Fruit fly (Drosophila melanogaster) whole organism, adult: ENCODE measurements around the gene CG1572.

Experiments used
- CG11617 ChIP-seq: fragments of 200-800 bp; sonication (Bioruptor generic); optimal IDR thresholded peaks from 2 replicates; lab custom pipeline; 2017; ENCODE audit warnings: mild to moderate bottlenecking, missing biosample characterization, missing genetic modification reagents, missing genetic modification characterization
- CG12768 ChIP-seq: fragments of 200-800 bp; sonication (Bioruptor generic); optimal IDR thresholded peaks from 2 replicates; lab custom pipeline; 2017; ENCODE audit warnings: missing biosample characterization, missing genetic modification characterization, mild to moderate bottlenecking, moderate library complexity, missing genetic modification reagents
- CG7045 ChIP-seq: fragments of 200-800 bp; sonication (Bioruptor generic); optimal IDR thresholded peaks from 2 replicates; lab custom pipeline; 2017; ENCODE audit warnings: missing biosample characterization, mild to moderate bottlenecking, missing genetic modification characterization
- CG7101 ChIP-seq: fragments of 200-800 bp; sonication (Bioruptor generic); optimal IDR thresholded peaks from 2 replicates; lab custom pipeline; 2018; ENCODE audit warnings: missing biosample characterization, mild to moderate bottlenecking, missing genetic modification characterization, moderate library complexity
- Clk ChIP-seq: fragments of 200-800 bp; sonication (Bioruptor generic); optimal IDR thresholded peaks from 2 replicates; lab custom pipeline; 2017; ENCODE audit warnings: missing biosample characterization, missing genetic modification characterization
- Crg-1 ChIP-seq: fragments of 200-800 bp; sonication (Bioruptor generic); optimal IDR thresholded peaks from 2 replicates; lab custom pipeline; 2016; ENCODE audit warnings: missing biosample characterization, missing genetic modification characterization
- Hr96 ChIP-seq: fragments of 200-800 bp; sonication (Bioruptor generic); optimal IDR thresholded peaks from 2 replicates; lab custom pipeline; 2016; ENCODE audit warnings: missing biosample characterization, missing genetic modification characterization
- cic ChIP-seq: fragments of 200-800 bp; sonication (Bioruptor generic); optimal IDR thresholded peaks from 2 replicates; lab custom pipeline; 2017; ENCODE audit warnings: missing biosample characterization, mild to moderate bottlenecking, missing genetic modification characterization, moderate library complexity
- cnc ChIP-seq, 2 experiments: fragments of >200 bp; optimal IDR thresholded peaks; 2 replicates each; lab custom pipeline; 2017
- kay ChIP-seq: fragments of 200-800 bp; sonication (Bioruptor generic); peaks from one replicate; lab custom pipeline; 2016; ENCODE audit warnings: missing biosample characterization, missing genetic modification characterization, borderline replicate concordance
- ovo ChIP-seq: fragments of 200-800 bp; sonication (Bioruptor generic); optimal IDR thresholded peaks from 2 replicates; lab custom pipeline; 2016; ENCODE audit warnings: missing biosample characterization, missing genetic modification characterization
- tj ChIP-seq: fragments of 200-800 bp; sonication (Bioruptor generic); optimal IDR thresholded peaks from 3 replicates; lab custom pipeline; 2017; ENCODE audit warnings: missing biosample characterization, mild to moderate bottlenecking, missing genetic modification characterization, moderate library complexity

- TF ChIP-seq CG7101 (tag; lab: Kevin White, UChicago), result no peak
- no peak for TF ChIP-seq Clk (GFP tag; lab: Kevin White, UChicago)
- TF ChIP-seq cnc (optimal IDR thresholded peaks at IDR 0.05; lab: Kevin White, UChicago), result no peak
- no peak for TF ChIP-seq Crg-1
- TF ChIP-seq CG11617 (GFP tag; lab: Kevin White, UChicago), result no peak
- no peak for TF ChIP-seq ovo (GFP tag; lab: Kevin White, UChicago)
- TF ChIP-seq tj (GFP tag; lab: Kevin White, UChicago), result peak; percentile 41
- TF ChIP-seq kay (GFP tag; lab: Kevin White, UChicago), result peak; percentile 56
- no peak for TF ChIP-seq cic (GFP tag; lab: Kevin White, UChicago)
- no peak for TF ChIP-seq Hr96 (GFP tag; lab: Kevin White, UChicago)
- TF ChIP-seq CG12768 (GFP tag; lab: Kevin White, UChicago), result no peak
- TF ChIP-seq CG7045, result no peak
Measured at dm6 chrX:11601408-11601807, 43.0 kb upstream of the CG1572 start.
